Worm (Caenorhabditis elegans): ENCODE measurements around the gene saeg-1.
A peak's percentile ranks its signal among the peaks of the same experiment; 100 is the strongest.

The saeg-1 gene

ce11 chrV:10856901-10857637 is 8.4 kb downstream of the saeg-1 start (continued):
- TF ChIP-seq nhr-90 (tag; optimal IDR thresholded peaks at IDR 0.05; ENCODE audit: poor library complexity) (no peak), fkh-10 (GFP tag; optimal IDR thresholded peaks at IDR 0.05) (peak; percentile 72), xbp-1 (tag; optimal IDR thresholded peaks at IDR 0.05) (no peak), zag-1 (tag; optimal IDR thresholded peaks at IDR 0.05) (no peak), snu-23 (GFP tag; optimal IDR thresholded peaks at IDR 0.05) (peak; percentile 27), snpc-4 (tag; optimal IDR thresholded peaks at IDR 0.05) (no peak), elt-2 (tag; optimal IDR thresholded peaks at IDR 0.05) (no peak), skn-1 (tag; optimal IDR thresholded peaks at IDR 0.05) (no peak), ztf-4 (tag; optimal IDR thresholded peaks at IDR 0.05) (no peak), ceh-63 (GFP tag; optimal IDR thresholded peaks at IDR 0.05) (no peak), fkh-4 (tag; optimal IDR thresholded peaks at IDR 0.05; ENCODE audit: borderline replicate concordance) (no peak), lsy-2 (tag; optimal IDR thresholded peaks at IDR 0.05) (peak in 1 of 2 experiments; percentile 53), ceh-8 (GFP tag; optimal IDR thresholded peaks at IDR 0.05) (no peak), unc-62 (GFP tag; optimal IDR thresholded peaks at IDR 0.05) (no peak), pqm-1 (tag; optimal IDR thresholded peaks at IDR 0.05) (no peak), mdl-1 (tag; optimal IDR thresholded peaks at IDR 0.05) (no peak), lin-14 (GFP tag; optimal IDR thresholded peaks at IDR 0.05) (peak; percentile 77), lin-15B (tag; optimal IDR thresholded peaks at IDR 0.05) (no peak), F16B12.6 (tag; optimal IDR thresholded peaks at IDR 0.05) (no peak), mef-2 (tag; optimal IDR thresholded peaks at IDR 0.05) (no peak), lir-3 (tag; optimal IDR thresholded peaks at IDR 0.05; ENCODE audit: poor library complexity) (no peak), ama-1 (optimal IDR thresholded peaks at IDR 0.05) (no peak), dsc-1 (tag; optimal IDR thresholded peaks at IDR 0.05) (no peak), rnt-1 (tag; optimal IDR thresholded peaks at IDR 0.05) (peak; percentile 44), isw-1 (GFP tag; IDR thresholded peaks at IDR 0.05) (no peak), pax-3 (tag; optimal IDR thresholded peaks at IDR 0.05) (no peak), unc-30 (tag; optimal IDR thresholded peaks at IDR 0.05) (no peak), sptf-1 (tag; optimal IDR thresholded peaks at IDR 0.05) (no peak), lin-35 (GFP tag; optimal IDR thresholded peaks at IDR 0.05) (no peak), ets-5 (GFP tag; IDR thresholded peaks at IDR 0.05) (no peak), pag-3 (tag; optimal IDR thresholded peaks at IDR 0.05; ENCODE audit: borderline replicate concordance, insufficient read depth) (no peak), nhr-84 (tag; optimal IDR thresholded peaks at IDR 0.05) (no peak)

DNA sequence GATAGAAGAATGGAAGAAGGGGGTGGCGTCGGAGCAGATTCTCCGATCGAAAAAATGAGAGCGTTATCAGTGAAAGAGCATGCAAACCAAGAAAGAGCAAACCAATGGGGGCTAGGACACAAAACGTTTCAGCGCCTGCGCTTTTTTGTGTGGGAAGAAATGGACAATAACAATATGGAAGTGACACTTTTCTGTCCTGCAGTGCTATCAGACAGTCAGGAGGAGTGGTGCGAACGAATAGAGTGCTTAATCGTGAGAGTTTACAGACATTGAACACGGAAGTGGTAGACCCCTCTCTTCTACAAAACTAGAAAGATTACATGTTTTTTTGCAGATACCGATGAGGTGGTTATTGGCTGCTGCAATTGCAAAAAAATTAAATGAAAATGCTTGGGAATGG is 10.1 kb downstream of the saeg-1 start:
- TF ChIP-seq pqm-1 (tag; optimal IDR thresholded peaks at IDR 0.05) (peak; percentile 10), lin-14 (GFP tag; optimal IDR thresholded peaks at IDR 0.05) (peak; percentile 6), nhr-20 (tag; optimal IDR thresholded peaks at IDR 0.05) (peak; percentile 24), elt-2 (tag; optimal IDR thresholded peaks at IDR 0.05) (peak; percentile 63), skn-1 (tag; optimal IDR thresholded peaks at IDR 0.05) (no peak)

DNA sequence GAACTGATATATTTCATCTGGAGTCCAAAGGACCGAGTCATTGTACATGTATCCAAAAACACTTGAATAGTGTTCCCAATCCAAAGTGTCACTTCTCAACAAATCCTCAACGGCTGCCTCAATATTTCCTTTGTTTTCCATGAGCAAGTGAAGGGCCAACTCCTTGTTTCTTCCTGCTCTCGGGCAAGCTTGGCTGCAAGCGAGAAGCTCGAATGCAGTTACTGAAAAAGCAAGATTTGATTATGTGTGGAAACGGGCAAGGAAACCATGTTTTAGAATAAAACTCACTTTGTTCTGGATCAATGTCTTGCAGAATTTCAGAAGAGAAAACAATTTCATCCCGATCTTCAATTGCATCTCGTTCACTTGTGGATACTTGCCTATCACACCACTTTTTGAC is 11.3 kb downstream of the saeg-1 start:
- TF ChIP-seq lin-14 (GFP tag; optimal IDR thresholded peaks at IDR 0.05) (peak; percentile 12), nhr-12 (tag; optimal IDR thresholded peaks at IDR 0.05) (no peak), fkh-10 (GFP tag; optimal IDR thresholded peaks at IDR 0.05) (peak; percentile 52)

DNA sequence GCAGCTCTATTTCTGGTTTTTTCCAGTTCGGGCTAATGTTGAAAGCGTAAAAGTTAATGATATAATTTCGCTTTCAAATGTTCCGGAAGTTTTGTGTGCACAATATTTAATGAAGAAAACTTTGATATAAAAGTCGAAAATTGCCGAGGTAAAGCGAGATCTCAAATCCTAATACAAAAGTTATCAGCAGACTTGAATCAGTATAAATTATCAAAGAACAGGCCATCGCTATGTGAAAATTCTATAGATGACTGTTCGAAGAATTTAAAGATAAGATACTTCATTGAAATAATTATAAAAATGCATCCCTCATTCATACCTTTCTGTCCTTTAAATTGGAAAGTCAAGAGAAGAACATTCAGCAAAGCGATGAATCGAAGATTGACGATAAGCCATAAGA is 18.6 kb downstream of the saeg-1 start, which contains the start of gene C29A12.6:
Gene C29A12.6, plus strand, starts transcription at position 301 of the 400 bp plus-strand sequence.
- TF ChIP-seq alr-1 (tag; optimal IDR thresholded peaks at IDR 0.05; ENCODE audit: borderline replicate concordance) (no peak), ceh-90 (tag; optimal IDR thresholded peaks at IDR 0.05) (no peak), C16A3.4 (tag; optimal IDR thresholded peaks at IDR 0.05) (no peak), lin-39 (tag; optimal IDR thresholded peaks at IDR 0.05) (no peak), pag-3 (tag; optimal IDR thresholded peaks at IDR 0.05; ENCODE audit: borderline replicate concordance, insufficient read depth) (no peak), egl-13 (tag; optimal IDR thresholded peaks at IDR 0.05) (no peak)
